Worm (Caenorhabditis elegans): ENCODE results near the gene W10C6.2.

ce11 chrII:11154957-11155356, 33.3 kb upstream of the W10C6.2 start:
- TF ChIP-seq nhr-11 (tag; optimal IDR thresholded peaks at IDR 0.05) (no peak), jun-1 (tag; optimal IDR thresholded peaks at IDR 0.05) (no peak), cey-2 (tag; optimal IDR thresholded peaks at IDR 0.05; ENCODE audit: borderline replicate concordance, insufficient read depth) (no peak), nhr-28 (tag; optimal IDR thresholded peaks at IDR 0.05) (no peak), unc-39 (tag; optimal IDR thresholded peaks at IDR 0.05) (no peak), unc-62 (GFP tag; optimal IDR thresholded peaks at IDR 0.05 in 1 of 2) (no peak), unc-62 (tag; optimal IDR thresholded peaks at IDR 0.05) (no peak), ceh-82 (tag; optimal IDR thresholded peaks at IDR 0.05) (no peak), ztf-11 (tag; optimal IDR thresholded peaks at IDR 0.05) (no peak), daf-19 (GFP tag; conservative IDR thresholded peaks at IDR 0.05) (no peak), F26F4.8 (GFP tag; conservative IDR thresholded peaks at IDR 0.05) (no peak), lin-15B (tag; optimal IDR thresholded peaks at IDR 0.05) (no peak), rbr-2 (tag; optimal IDR thresholded peaks at IDR 0.05) (no peak)

All from whole organism, L4 larva.